Fruit fly (Drosophila melanogaster) whole organism, embryonic: ENCODE results near the gene CheA75a.

Experiments used
- Ada2b ChIP-seq: fragments of 200-800 bp; sonication (Bioruptor generic); IDR thresholded peaks from 2 replicates; pipeline ENCODE4 v1.3.6; 2022; ENCODE audit warnings: missing biosample characterization, missing genetic modification characterization
- Adf1 ChIP-seq: fragments of 200-800 bp; sonication (Bioruptor generic); IDR thresholded peaks from 2 replicates; pipeline ENCODE4 v1.3.6; 2022; ENCODE audit warnings: missing biosample characterization, missing genetic modification characterization
- Asciz ChIP-seq: fragments of 200-800 bp; sonication (Bioruptor generic); optimal IDR thresholded peaks from 2 replicates; lab custom pipeline; 2017; ENCODE audit warnings: missing biosample characterization, mild to moderate bottlenecking, missing genetic modification characterization, missing genetic modification reagents
- Awh ChIP-seq: fragments of 200-800 bp; sonication (Bioruptor generic); IDR thresholded peaks from 2 replicates; pipeline ENCODE4, ENCODE4 v1.3.6; 2022; ENCODE audit warnings: missing biosample characterization, missing genetic modification characterization
- CG10147 ChIP-seq: fragments of 200-800 bp; sonication (Bioruptor generic); optimal IDR thresholded peaks from 2 replicates; lab custom pipeline; 2019; ENCODE audit warnings: missing biosample characterization, mild to moderate bottlenecking, missing genetic modification characterization, moderate library complexity
- CG12071 ChIP-seq: fragments of 200-800 bp; sonication (Bioruptor generic); optimal IDR thresholded peaks from 3 replicates; lab custom pipeline; 2018; ENCODE audit warnings: missing biosample characterization, mild to moderate bottlenecking, missing genetic modification characterization
- CG12236 ChIP-seq: fragments of 200-800 bp; sonication (Bioruptor generic); optimal IDR thresholded peaks from 2 replicates; lab custom pipeline; 2016; ENCODE audit warnings: missing biosample characterization, missing genetic modification characterization
- CG12659 ChIP-seq: fragments of 200-800 bp; sonication (Bioruptor generic); optimal IDR thresholded peaks from 3 replicates; lab custom pipeline; 2017; ENCODE audit warnings: mild to moderate bottlenecking, missing biosample characterization, missing genetic modification reagents, missing genetic modification characterization
- CG12769 ChIP-seq: fragments of 200-800 bp; sonication (Bioruptor generic); optimal IDR thresholded peaks from 2 replicates; lab custom pipeline; 2019; ENCODE audit warnings: missing biosample characterization, mild to moderate bottlenecking, missing genetic modification characterization, moderate library complexity
- CG13624 ChIP-seq: fragments of 200-800 bp; sonication (Bioruptor generic); optimal IDR thresholded peaks from 2 replicates; lab custom pipeline; 2016; ENCODE audit warnings: missing biosample characterization, missing genetic modification characterization
- CG13775 ChIP-seq: fragments of 200-800 bp; sonication (Bioruptor generic); optimal IDR thresholded peaks from 3 replicates; lab custom pipeline; 2017; ENCODE audit warnings: missing biosample characterization, mild to moderate bottlenecking, missing genetic modification characterization
- CG14014 ChIP-seq: fragments of 200-800 bp; sonication (Bioruptor generic); IDR thresholded peaks from 2 replicates; pipeline ENCODE4 v1.3.6; 2022; ENCODE audit warnings: missing biosample characterization, missing genetic modification characterization
- CG14667 ChIP-seq: fragments of 200-800 bp; sonication (Bioruptor generic); IDR thresholded peaks from 2 replicates; pipeline ENCODE4 v1.3.6; 2022; ENCODE audit warnings: missing biosample characterization, missing genetic modification characterization
- CG17829 ChIP-seq: fragments of 200-800 bp; optimal IDR thresholded peaks from 2 replicates; lab custom pipeline; 2019; ENCODE audit warnings: missing biosample characterization, mild to moderate bottlenecking, missing genetic modification characterization, moderate library complexity
- CG18764 ChIP-seq: fragments of 200-800 bp; sonication (Bioruptor generic); optimal IDR thresholded peaks from 3 replicates; lab custom pipeline; 2016; ENCODE audit warnings: missing biosample characterization, missing genetic modification characterization
- CG3065 ChIP-seq: fragments of 200-800 bp; sonication (Bioruptor generic); optimal IDR thresholded peaks from 2 replicates; lab custom pipeline; 2016; ENCODE audit warnings: missing biosample characterization, missing genetic modification characterization
- CG3995 ChIP-seq: fragments of 200-800 bp; sonication (Bioruptor generic); optimal IDR thresholded peaks from 3 replicates; lab custom pipeline; 2016; ENCODE audit warnings: missing biosample characterization, missing genetic modification characterization
- CG4404 ChIP-seq: fragments of 200-800 bp; sonication (Bioruptor generic); IDR thresholded peaks from 2 replicates; pipeline ENCODE4 v1.3.6; 2022; ENCODE audit warnings: missing biosample characterization, missing genetic modification characterization
- CG4730 ChIP-seq: fragments of 200-800 bp; sonication (Bioruptor generic); IDR thresholded peaks from 2 replicates; pipeline ENCODE4 v1.3.6; 2022; ENCODE audit warnings: missing biosample characterization, missing genetic modification characterization
- CG5245 ChIP-seq: fragments of 200-800 bp; sonication (Bioruptor generic); optimal IDR thresholded peaks from 3 replicates; lab custom pipeline; 2016; ENCODE audit warnings: missing biosample characterization, missing genetic modification characterization
- CG7928 ChIP-seq: fragments of 200-800 bp; sonication (Bioruptor generic); optimal IDR thresholded peaks from 2 replicates; lab custom pipeline; 2017; ENCODE audit warnings: missing biosample characterization, mild to moderate bottlenecking, missing genetic modification characterization
- CG8388 ChIP-seq: fragments of 200-800 bp; sonication (Bioruptor generic); optimal IDR thresholded peaks from 2 replicates; lab custom pipeline; 2019; ENCODE audit warnings: missing biosample characterization, mild to moderate bottlenecking, missing genetic modification characterization, moderate library complexity
- CG9797 ChIP-seq: fragments of 200-800 bp; sonication (Bioruptor generic); optimal IDR thresholded peaks from 3 replicates; lab custom pipeline; 2018; ENCODE audit warnings: missing biosample characterization, mild to moderate bottlenecking, missing genetic modification characterization
- ERR ChIP-seq: fragments of 200-800 bp; sonication (Bioruptor generic); optimal IDR thresholded peaks from 2 replicates; lab custom pipeline; 2016; ENCODE audit warnings: missing biosample characterization, missing genetic modification characterization
- Lpt ChIP-seq: fragments of >200 bp; optimal IDR thresholded peaks from 2 replicates; lab custom pipeline; 2018; ENCODE audit warnings: missing biosample characterization, missing genetic modification characterization
- NC2β ChIP-seq: fragments of 200-800 bp; sonication (Bioruptor generic); optimal IDR thresholded peaks from 2 replicates; lab custom pipeline; 2016; ENCODE audit warnings: missing biosample characterization, missing genetic modification characterization
- NFAT ChIP-seq: fragments of 200-800 bp; sonication (Bioruptor generic); IDR thresholded peaks from 2 replicates; pipeline ENCODE4 v1.3.6; 2022; ENCODE audit warnings: missing biosample characterization, missing genetic modification characterization
- Pdp1 ChIP-seq, 2 experiments: fragments of 200-800 bp; sonication (Bioruptor generic); optimal IDR thresholded peaks; 3 replicates each; lab custom pipeline; 2016; ENCODE audit warnings: missing biosample characterization in 2 of 2, missing genetic modification characterization in 2 of 2, mild to moderate bottlenecking in 1 of 2, moderate library complexity in 1 of 2
- Usf ChIP-seq: fragments of 200-800 bp; sonication (Bioruptor generic); optimal IDR thresholded peaks from 2 replicates; lab custom pipeline; 2017; ENCODE audit warnings: missing genotype, missing biosample characterization, missing genetic modification characterization
- bcd ChIP-seq: fragments of 200-800 bp; sonication (Bioruptor generic); optimal IDR thresholded peaks from 2 replicates; lab custom pipeline; 2017; ENCODE audit warnings: missing biosample characterization, mild to moderate bottlenecking, missing genetic modification characterization
- bigmax ChIP-seq: fragments of 200-800 bp; sonication (Bioruptor generic); optimal IDR thresholded peaks from 2 replicates; lab custom pipeline; 2018; ENCODE audit warnings: missing biosample characterization, mild to moderate bottlenecking, missing genetic modification characterization
- cad ChIP-seq: fragments of >200 bp; optimal IDR thresholded peaks from 2 replicates; lab custom pipeline; 2017; ENCODE audit warnings: missing biosample characterization, missing genetic modification characterization
- chinmo ChIP-seq: fragments of 200-800 bp; sonication (Bioruptor generic); IDR thresholded peaks from 4 replicates; pipeline ENCODE4 v1.3.6; 2022; ENCODE audit warnings: missing biosample characterization, missing genetic modification characterization; ENCODE audit not compliant: partially characterized antibody
- ham ChIP-seq: fragments of 200-800 bp; sonication (Bioruptor generic); IDR thresholded peaks from 2 replicates; pipeline ENCODE4 v1.3.6; 2022; ENCODE audit warnings: missing biosample characterization, missing genetic modification characterization
- her ChIP-seq: fragments of 200-800 bp; sonication (Bioruptor generic); optimal IDR thresholded peaks from 2 replicates; lab custom pipeline; 2016; ENCODE audit warnings: missing biosample characterization, missing genetic modification characterization
- ind ChIP-seq: fragments of 200-800 bp; sonication (Bioruptor generic); optimal IDR thresholded peaks from 3 replicates; lab custom pipeline; 2016; ENCODE audit warnings: missing biosample characterization, missing genetic modification characterization
- maf-S ChIP-seq: fragments of 200-800 bp; sonication (Bioruptor generic); optimal IDR thresholded peaks from 2 replicates; lab custom pipeline; 2016; ENCODE audit warnings: missing biosample characterization, missing genetic modification characterization
- mirr ChIP-seq: fragments of 200-800 bp; sonication (Bioruptor generic); optimal IDR thresholded peaks from 3 replicates; lab custom pipeline; 2018; ENCODE audit warnings: missing biosample characterization, mild to moderate bottlenecking, missing genetic modification characterization
- nerfin-2 ChIP-seq: fragments of 200-800 bp; sonication (Bioruptor generic); IDR thresholded peaks from 2 replicates; pipeline ENCODE4 v1.3.6; 2022; ENCODE audit warnings: missing biosample characterization, missing genetic modification characterization; ENCODE audit not compliant: partially characterized antibody
- nmo ChIP-seq: fragments of 200-800 bp; sonication (Bioruptor generic); optimal IDR thresholded peaks from 2 replicates; lab custom pipeline; 2018; ENCODE audit warnings: missing biosample characterization, mild to moderate bottlenecking, missing genetic modification characterization, moderate library complexity
- pan ChIP-seq, 4 experiments: fragments of >200 bp in 3 of 4; fragments of 200-800 bp in 1 of 4; sonication (Bioruptor generic) in 1 of 4; optimal IDR thresholded peaks in 3 of 4; IDR thresholded peaks in 1 of 4; 2 replicates each; pipeline versions ENCODE4 v1.3.6 to Lab custom; 2017 to 2022; ENCODE audit warnings: missing biosample characterization in 2 of 4, missing genetic modification characterization in 2 of 4, mixed read lengths in 1 of 4
- pum ChIP-seq: fragments of 200-800 bp; sonication (Bioruptor generic); optimal IDR thresholded peaks from 2 replicates; lab custom pipeline; 2016; ENCODE audit warnings: missing biosample characterization, missing genetic modification characterization
- ro ChIP-seq: fragments of 200-800 bp; sonication (Bioruptor generic); IDR thresholded peaks from 2 replicates; pipeline ENCODE4 v1.3.6; 2022; ENCODE audit warnings: missing biosample characterization, missing genetic modification characterization
- slbo ChIP-seq: fragments of 200-800 bp; sonication (Bioruptor generic); IDR thresholded peaks from 2 replicates; pipeline ENCODE4 v1.3.6; 2022; ENCODE audit warnings: missing biosample characterization, missing genetic modification characterization
- sna ChIP-seq: fragments of 200-800 bp; sonication (Bioruptor generic); IDR thresholded peaks from 2 replicates; pipeline ENCODE4 v1.3.6; 2022; ENCODE audit warnings: missing biosample characterization, missing genetic modification characterization; ENCODE audit not compliant: partially characterized antibody
- tap ChIP-seq: fragments of 200-800 bp; optimal IDR thresholded peaks from 3 replicates; lab custom pipeline; 2019; ENCODE audit warnings: missing biosample characterization, mild to moderate bottlenecking, missing genetic modification characterization, moderate library complexity
- tin ChIP-seq: fragments of 200-800 bp; sonication (Bioruptor generic); optimal IDR thresholded peaks from 3 replicates; lab custom pipeline; 2016; ENCODE audit warnings: missing biosample characterization, missing genetic modification characterization
- trh ChIP-seq: fragments of 200-800 bp; sonication (Bioruptor generic); optimal IDR thresholded peaks from 2 replicates; lab custom pipeline; 2016; ENCODE audit warnings: missing biosample characterization, missing genetic modification characterization
- tx ChIP-seq: fragments of 200-800 bp; sonication (Bioruptor generic); optimal IDR thresholded peaks from 2 replicates; lab custom pipeline; 2016; ENCODE audit warnings: missing biosample characterization, missing genetic modification characterization
- vvl ChIP-seq: fragments of 200-800 bp; sonication (Bioruptor generic); IDR thresholded peaks from 2 replicates; pipeline ENCODE4 v1.3.6; 2022; ENCODE audit warnings: missing biosample characterization, missing genetic modification characterization
- zfh2 ChIP-seq: fragments of 200-800 bp; sonication (Bioruptor generic); optimal IDR thresholded peaks from 2 replicates; lab custom pipeline; 2016; ENCODE audit warnings: missing biosample characterization, missing genetic modification characterization

Gene CheA75a

DNA sequence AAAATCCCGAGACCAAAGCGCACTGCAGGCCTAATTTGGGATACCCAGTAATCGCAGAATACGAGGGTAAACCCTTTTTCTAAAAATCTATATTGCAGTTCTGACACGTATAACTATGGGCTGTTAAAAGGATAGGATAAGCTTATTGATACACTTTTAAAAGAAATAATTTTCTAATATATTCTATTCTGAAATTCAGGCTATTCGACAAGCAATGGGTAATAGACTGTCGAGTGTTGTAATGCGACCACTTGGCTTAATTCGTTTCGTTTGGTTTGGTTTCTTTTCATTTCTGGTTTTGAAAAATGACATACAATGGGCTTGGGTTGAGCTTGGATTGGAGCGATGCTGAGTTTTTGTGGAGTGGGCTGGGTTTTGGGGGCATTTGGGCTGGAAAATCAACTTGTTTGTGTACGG, 39.6 kb upstream of the CheA75a start (continued):
- no peak for TF ChIP-seq pan (optimal IDR thresholded peaks at IDR 0.05; lab: Kevin White, UChicago)
- peak in 1 of 2 experiments; percentile 94 for TF ChIP-seq pan (GFP tag; optimal IDR thresholded peaks at IDR 0.05 in 1 of 2, IDR thresholded peaks at IDR 0.05 in 1 of 2)
- peak; percentile 73 for TF ChIP-seq bcd (GFP tag; lab: Kevin White, UChicago)
- peak; percentile 47 for TF ChIP-seq CG13775 (GFP tag; lab: Kevin White, UChicago)
- peak; percentile 58 to 68 for TF ChIP-seq Pdp1 (GFP tag; optimal IDR thresholded peaks at IDR 0.05; lab: Kevin White, UChicago)
- no peak for TF ChIP-seq nerfin-2 (GFP tag; lab: Robert Waterston, UW)
- no peak for TF ChIP-seq CG12236 (GFP tag; lab: Kevin White, UChicago)
- TF ChIP-seq Lpt (GFP tag; lab: Kevin White, UChicago), result no peak
- peak; percentile 87 for TF ChIP-seq ro
- peak; percentile 96 for TF ChIP-seq vvl (GFP tag; lab: Robert Waterston, UW)
- peak; percentile 86 for TF ChIP-seq CG14667 (GFP tag; lab: Robert Waterston, UW)
- peak; percentile 64 for TF ChIP-seq CG17829
- TF ChIP-seq CG8388 (GFP tag; lab: Kevin White, UChicago), result peak; percentile 79
- peak; percentile 61 for TF ChIP-seq Asciz (GFP tag; lab: Kevin White, UChicago)
- TF ChIP-seq ind (GFP tag; lab: Kevin White, UChicago), result peak; percentile 74
- TF ChIP-seq nmo, result peak; percentile 78
- TF ChIP-seq pum (GFP tag; lab: Kevin White, UChicago), result peak; percentile 59
- TF ChIP-seq NFAT (GFP tag; lab: Robert Waterston, UW), result no peak; the same call in 1 of the 2 replicates
- TF ChIP-seq CG14014, result peak; percentile 85; the same call in 1 of the 2 replicates
- peak; percentile 66 for TF ChIP-seq tap (tag; lab: Kevin White, UChicago)
- TF ChIP-seq Usf, result no peak
- peak; percentile 64 for TF ChIP-seq CG12659 (GFP tag; lab: Kevin White, UChicago)
- TF ChIP-seq CG18764 (GFP tag; lab: Kevin White, UChicago), result peak; percentile 55
- TF ChIP-seq CG4404 (GFP tag; lab: Robert Waterston, UW), result peak; percentile 77
- TF ChIP-seq ERR (GFP tag; lab: Kevin White, UChicago), result no peak
- no peak for TF ChIP-seq ham (GFP tag; lab: Robert Waterston, UW)
- TF ChIP-seq Adf1, result no peak
- TF ChIP-seq CG9797 (GFP tag; lab: Kevin White, UChicago), result no peak
- TF ChIP-seq CG13624, result peak; percentile 37
- no peak for TF ChIP-seq her
- TF ChIP-seq CG3065 (GFP tag; lab: Kevin White, UChicago), result peak; percentile 49
- no peak for TF ChIP-seq bigmax (GFP tag; lab: Kevin White, UChicago)
- peak; percentile 48 for TF ChIP-seq tx
- peak; percentile 53 for TF ChIP-seq CG5245
- peak; percentile 91 for TF ChIP-seq CG4730 (GFP tag; lab: Robert Waterston, UW)
- no peak for TF ChIP-seq sna (GFP tag; lab: Robert Waterston, UW)
- no peak for TF ChIP-seq CG7928 (GFP tag; lab: Kevin White, UChicago)
- peak; percentile 10 for TF ChIP-seq CG10147 (GFP tag; lab: Kevin White, UChicago)
- no peak for TF ChIP-seq trh
- TF ChIP-seq slbo (GFP tag; lab: Robert Waterston, UW), result peak; percentile 82
- peak; percentile 92 for TF ChIP-seq Ada2b (GFP tag; lab: Robert Waterston, UW)
- TF ChIP-seq CG12071 (GFP tag; lab: Kevin White, UChicago), result peak; percentile 68
- peak; percentile 36 for TF ChIP-seq maf-S (GFP tag; lab: Kevin White, UChicago)
- TF ChIP-seq CG12769 (tag; lab: Kevin White, UChicago), result peak; percentile 55
- peak; percentile 80 for TF ChIP-seq tin (GFP tag; lab: Kevin White, UChicago)
- TF ChIP-seq chinmo (GFP tag; lab: Robert Waterston, UW), result peak; percentile 77; the same call in 2 of the 4 replicates
- no peak for TF ChIP-seq cad (GFP tag; lab: Kevin White, UChicago)
- TF ChIP-seq NC2β, result peak; percentile 41
- TF ChIP-seq CG3995 (GFP tag; lab: Kevin White, UChicago), result no peak
- no peak for TF ChIP-seq zfh2 (GFP tag; lab: Kevin White, UChicago)
- TF ChIP-seq Awh, result peak; percentile 94
- no peak for TF ChIP-seq mirr (GFP tag; lab: Kevin White, UChicago)
